Worm (Caenorhabditis elegans) whole organism, L4 larva: Measurements from ENCODE around the gene nhr-128.
A peak's percentile ranks its signal among the peaks of the same experiment; 100 is the strongest.

Experiments
- F44E2.7 ChIP-seq: fragments of 200-800 bp; sonication (Bioruptor generic); IDR thresholded peaks from 2 replicates; pipeline ENCODE4 v2.1.2; 2022; ENCODE audit warnings: missing genetic modification characterization, missing compliant biosample characterization
- T20F7.1 ChIP-seq: fragments of 200-800 bp; sonication (Bioruptor generic); optimal IDR thresholded peaks from 2 replicates; lab custom pipeline; 2018; ENCODE audit warnings: mild to moderate bottlenecking, missing genetic modification characterization, missing compliant biosample characterization
- T26A8.4 ChIP-seq: fragments of 200-800 bp; sonication (Bioruptor generic); IDR thresholded peaks from 2 replicates; pipeline ENCODE4 v1.3.6; 2022; ENCODE audit warnings: missing genetic modification characterization, missing compliant biosample characterization
- Y5F2A.4 ChIP-seq: fragments of 200-800 bp; sonication (Bioruptor generic); optimal IDR thresholded peaks from 2 replicates; lab custom pipeline; 2018; ENCODE audit warnings: mild to moderate bottlenecking, missing genetic modification characterization, missing compliant biosample characterization
- ZK337.2 ChIP-seq: fragments of 200-800 bp; sonication (Bioruptor generic); IDR thresholded peaks from 2 replicates; pipeline ENCODE4 v1.3.6; 2022; ENCODE audit warnings: missing genetic modification reagents, missing genetic modification characterization, missing compliant biosample characterization
- ZK546.5 ChIP-seq, 2 experiments: sonication (generic microtip); optimal IDR thresholded peaks; 2 replicates each; lab custom pipeline; 2017; ENCODE audit warnings: missing biosample characterization in 2 of 2, missing genetic modification characterization in 2 of 2
- aha-1 ChIP-seq: fragments of 150-350 bp; peaks from one replicate; lab custom pipeline; 2014; ENCODE audit warnings: missing biosample characterization, missing genetic modification characterization
- ama-1 ChIP-seq: fragments of 150-350 bp; optimal IDR thresholded peaks from 2 replicates; lab custom pipeline; 2014; ENCODE audit warnings: inconsistent platforms, mixed read lengths
- attf-4 ChIP-seq: sonication (generic microtip); optimal IDR thresholded peaks from 3 replicates; lab custom pipeline; 2017; ENCODE audit warnings: missing biosample characterization, missing genetic modification characterization
- ceh-20 ChIP-seq: fragments of 200-800 bp; sonication (Bioruptor generic); IDR thresholded peaks from 2 replicates; pipeline ENCODE4 v1.3.6; 2022; ENCODE audit warnings: missing genetic modification reagents, missing genetic modification characterization, missing compliant biosample characterization
- ceh-28 ChIP-seq: fragments of 150-350 bp; optimal IDR thresholded peaks from 2 replicates; lab custom pipeline; 2014; ENCODE audit warnings: missing biosample characterization, missing genetic modification reagents, missing genetic modification characterization
- ces-1 ChIP-seq: fragments of 150-350 bp; sonication (generic microtip); optimal IDR thresholded peaks from 4 replicates; lab custom pipeline; 2014; ENCODE audit warnings: missing biosample characterization, missing genetic modification reagents, missing genetic modification characterization
- daf-16 ChIP-seq, 3 experiments: sonication (generic microtip); optimal IDR thresholded peaks; 2 replicates each; lab custom pipeline; 2016 to 2017; ENCODE audit warnings: missing genetic modification characterization in 3 of 3, missing genetic modification reagents in 3 of 3, mild to moderate bottlenecking in 2 of 3, missing compliant biosample characterization in 2 of 3, missing biosample characterization in 1 of 3, moderate library complexity in 1 of 3
- daf-19 ChIP-seq: fragments of 200-800 bp; sonication (Bioruptor generic); conservative IDR thresholded peaks from 2 replicates; pipeline ENCODE4 v1.3.6; 2022; ENCODE audit warnings: missing genetic modification characterization, missing compliant biosample characterization
- daf-8 ChIP-seq: fragments of 200-800 bp; sonication (Bioruptor generic); IDR thresholded peaks from 2 replicates; pipeline ENCODE4 v1.3.6; 2022; ENCODE audit warnings: missing genetic modification characterization, missing compliant biosample characterization
- dmd-6 ChIP-seq: fragments of 200-800 bp; sonication (Bioruptor generic); IDR thresholded peaks from 2 replicates; pipeline ENCODE4 v1.3.6; 2022; ENCODE audit warnings: missing genetic modification reagents, missing genetic modification characterization, missing compliant biosample characterization
- dmd-8 ChIP-seq: fragments of 200-800 bp; sonication (Bioruptor generic); IDR thresholded peaks from 2 replicates; pipeline ENCODE4 v1.3.6; 2022; ENCODE audit warnings: missing genetic modification characterization, missing compliant biosample characterization
- dpl-1 ChIP-seq: fragments of 150-350 bp; optimal IDR thresholded peaks from 2 replicates; lab custom pipeline; 2014; ENCODE audit warnings: missing biosample characterization, missing genetic modification reagents, missing genetic modification characterization
- duxl-1 ChIP-seq: sonication (generic microtip); optimal IDR thresholded peaks from 2 replicates; lab custom pipeline; 2016; ENCODE audit warnings: mild to moderate bottlenecking, missing genetic modification characterization, moderate library complexity, missing compliant biosample characterization; ENCODE audit not compliant: poor library complexity
- dve-1 ChIP-seq: sonication (generic microtip); optimal IDR thresholded peaks from 2 replicates; lab custom pipeline; 2017; ENCODE audit warnings: antibody characterized with exemption, mild to moderate bottlenecking, missing genetic modification characterization, missing compliant biosample characterization; ENCODE audit not compliant: insufficient read depth
- egl-27 ChIP-seq: sonication (generic microtip); optimal IDR thresholded peaks from 3 replicates; lab custom pipeline; 2017; ENCODE audit warnings: missing biosample characterization, missing genetic modification reagents, missing genetic modification characterization
- fos-1 ChIP-seq: fragments of 150-350 bp; optimal IDR thresholded peaks from 2 replicates; lab custom pipeline; 2014; ENCODE audit warnings: missing biosample characterization, missing genetic modification characterization
- gei-8 ChIP-seq: fragments of 200-800 bp; sonication (Bioruptor generic); optimal IDR thresholded peaks from 2 replicates; lab custom pipeline; 2018; ENCODE audit warnings: mild to moderate bottlenecking, missing genetic modification characterization, missing compliant biosample characterization
- hif-1 ChIP-seq, 2 experiments: sonication (generic microtip); optimal IDR thresholded peaks; 2 replicates each; lab custom pipeline; 2016 to 2017; ENCODE audit warnings: missing compliant biosample characterization in 2 of 2, missing genetic modification characterization in 2 of 2, missing genetic modification reagents in 2 of 2, missing genotype in 2 of 2, mild to moderate bottlenecking in 1 of 2
- hlh-30 ChIP-seq: sonication (generic microtip); optimal IDR thresholded peaks from 2 replicates; lab custom pipeline; 2017; ENCODE audit warnings: antibody characterized with exemption, mild to moderate bottlenecking, missing genetic modification characterization, missing compliant biosample characterization; ENCODE audit not compliant: insufficient read depth
- lin-39 ChIP-seq: fragments of 150-350 bp; optimal IDR thresholded peaks from 2 replicates; lab custom pipeline; 2014; ENCODE audit warnings: missing biosample characterization, missing genetic modification reagents, missing genetic modification characterization
- lsy-2 ChIP-seq, 2 experiments: fragments of 150-350 bp in 1 of 2; sonication (generic microtip) in 1 of 2; optimal IDR thresholded peaks; 2 replicates each; lab custom pipeline; 2014 to 2017; ENCODE audit warnings: missing biosample characterization in 2 of 2, missing genetic modification characterization in 2 of 2
- madf-9 ChIP-seq: fragments of 200-800 bp; sonication (Bioruptor generic); conservative IDR thresholded peaks from 2 replicates; pipeline ENCODE4 v1.3.6; 2022; ENCODE audit warnings: missing genetic modification reagents, missing genetic modification characterization, missing compliant biosample characterization
- mes-2 ChIP-seq: sonication (generic microtip); optimal IDR thresholded peaks from 2 replicates; lab custom pipeline; 2016; ENCODE audit warnings: missing genotype, mild to moderate bottlenecking, missing genetic modification characterization, missing compliant biosample characterization; ENCODE audit not compliant: poor library complexity, severe bottlenecking
- nhr-102 ChIP-seq: sonication (generic microtip); optimal IDR thresholded peaks from 2 replicates; lab custom pipeline; 2016; ENCODE audit warnings: mild to moderate bottlenecking, missing genetic modification characterization, moderate library complexity, missing compliant biosample characterization
- nhr-11 ChIP-seq: fragments of 150-350 bp; optimal IDR thresholded peaks from 2 replicates; lab custom pipeline; 2014; ENCODE audit warnings: missing biosample characterization, missing genetic modification characterization
- nhr-41 ChIP-seq: fragments of 200-800 bp; sonication (Bioruptor generic); IDR thresholded peaks from 2 replicates; pipeline ENCODE4 v1.3.6; 2022; ENCODE audit warnings: missing genetic modification reagents, missing genetic modification characterization, missing compliant biosample characterization
- nhr-48 ChIP-seq: sonication (generic microtip); optimal IDR thresholded peaks from 2 replicates; lab custom pipeline; 2016; ENCODE audit warnings: mild to moderate bottlenecking, missing genetic modification characterization, missing compliant biosample characterization
- nhr-6 ChIP-seq: fragments of 150-350 bp; optimal IDR thresholded peaks from 2 replicates; lab custom pipeline; 2014; ENCODE audit warnings: missing biosample characterization, missing genetic modification characterization
- nhr-77 ChIP-seq: fragments of 150-350 bp; optimal IDR thresholded peaks from 2 replicates; lab custom pipeline; 2014; ENCODE audit warnings: missing biosample characterization, missing genetic modification characterization
- pha-4 ChIP-seq, 2 experiments: fragments of 150-350 bp in 1 of 2; fragments of 200-800 bp in 1 of 2; sonication (Bioruptor generic) in 1 of 2; IDR thresholded peaks in 1 of 2; optimal IDR thresholded peaks in 1 of 2; 2 replicates each; pipeline versions ENCODE4 v1.3.6 to Lab custom; 2014 to 2022; ENCODE audit warnings: missing genetic modification characterization in 2 of 2, missing genetic modification reagents in 2 of 2, missing biosample characterization in 1 of 2, missing compliant biosample characterization in 1 of 2
- php-3 ChIP-seq: fragments of 200-800 bp; sonication (Bioruptor generic); IDR thresholded peaks from 2 replicates; pipeline ENCODE4 v1.3.6; 2022; ENCODE audit warnings: missing genetic modification reagents, missing genetic modification characterization, missing compliant biosample characterization
- saeg-2 ChIP-seq: fragments of 200-800 bp; sonication (Bioruptor generic); IDR thresholded peaks from 2 replicates; pipeline ENCODE4 v1.3.6; 2022; ENCODE audit warnings: missing genetic modification reagents, missing genetic modification characterization, missing compliant biosample characterization
- skn-1 ChIP-seq: fragments of 150-350 bp; optimal IDR thresholded peaks from 2 replicates; lab custom pipeline; 2014; ENCODE audit warnings: missing biosample characterization, missing genetic modification characterization
- snpc-1.2 ChIP-seq: fragments of 200-800 bp; sonication (Bioruptor generic); IDR thresholded peaks from 2 replicates; pipeline ENCODE4 v1.3.6; 2022; ENCODE audit warnings: missing genetic modification reagents, missing genetic modification characterization, missing compliant biosample characterization
- spr-1 ChIP-seq: sonication (generic microtip); optimal IDR thresholded peaks from 2 replicates; lab custom pipeline; 2016; ENCODE audit warnings: mild to moderate bottlenecking, missing genetic modification characterization, missing compliant biosample characterization
- tag-97 ChIP-seq: fragments of 200-800 bp; sonication (Bioruptor generic); IDR thresholded peaks from 2 replicates; pipeline ENCODE4 v1.3.6; 2022; ENCODE audit warnings: missing genetic modification characterization, missing compliant biosample characterization
- tra-1 ChIP-seq: fragments of 200-800 bp; sonication (Bioruptor generic); IDR thresholded peaks from 2 replicates; pipeline ENCODE4 v1.3.6; 2022; ENCODE audit warnings: missing genetic modification reagents, missing genetic modification characterization, missing compliant biosample characterization
- unc-130 ChIP-seq: sonication (generic microtip); optimal IDR thresholded peaks from 2 replicates; lab custom pipeline; 2016; ENCODE audit warnings: missing genetic modification reagents, missing genetic modification characterization, missing compliant biosample characterization
- unc-39 ChIP-seq: sonication (generic microtip); optimal IDR thresholded peaks from 2 replicates; lab custom pipeline; 2017; ENCODE audit warnings: missing biosample characterization, missing genetic modification characterization
- unc-62 ChIP-seq, 3 experiments: fragments of 150-350 bp in 1 of 3; sonication (generic microtip); optimal IDR thresholded peaks in 2 of 3; peaks in 1 of 3; 1 replicate in 1 of 3; 2 replicates in 2 of 3; lab custom pipeline; 2014 to 2017; ENCODE audit warnings: missing biosample characterization in 3 of 3, missing genetic modification characterization in 3 of 3, missing genetic modification reagents in 3 of 3, missing genotype in 1 of 3
- vab-7 ChIP-seq: fragments of 200-800 bp; sonication (Bioruptor generic); IDR thresholded peaks from 2 replicates; pipeline ENCODE4 v1.3.6; 2022; ENCODE audit warnings: missing genetic modification reagents, missing genetic modification characterization, missing compliant biosample characterization
- zag-1 ChIP-seq: fragments of 150-350 bp; optimal IDR thresholded peaks from 2 replicates; lab custom pipeline; 2014; ENCODE audit warnings: missing biosample characterization, missing genetic modification characterization
- zfp-3 ChIP-seq: fragments of 200-800 bp; sonication (Bioruptor generic); conservative IDR thresholded peaks from 2 replicates; pipeline ENCODE4 v1.3.6; 2022; ENCODE audit warnings: missing genetic modification reagents, missing genetic modification characterization, missing compliant biosample characterization
- ztf-11 ChIP-seq: fragments of 150-350 bp; optimal IDR thresholded peaks from 2 replicates; lab custom pipeline; 2014; ENCODE audit warnings: missing biosample characterization, missing genetic modification characterization

The nhr-128 gene

DNA sequence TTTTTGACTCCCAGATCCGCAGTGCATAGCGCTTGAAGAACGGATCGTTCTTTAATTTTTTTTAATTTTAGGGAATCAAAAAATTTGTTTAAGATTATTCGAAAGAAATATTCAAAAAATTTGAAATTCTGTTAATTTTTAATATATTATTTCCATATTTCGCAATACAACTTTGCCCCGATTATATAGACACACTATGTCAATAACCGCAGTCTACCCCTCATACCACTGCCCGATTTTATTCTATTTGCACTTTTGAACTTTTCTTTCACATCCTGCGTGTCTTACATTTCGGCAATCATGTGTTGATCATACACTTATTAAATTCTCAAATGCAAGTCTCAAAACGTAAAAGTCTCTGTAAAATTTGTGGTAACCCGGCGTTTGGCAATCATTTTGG lies 3.1 kb upstream of the nhr-128 start, which contains the start of gene nhr-56 (continued):
- no peak for TF ChIP-seq unc-130
- no peak for TF ChIP-seq ama-1 (lab: Kevin White, UChicago)
- TF ChIP-seq ZK337.2 (GFP tag; lab: Robert Waterston, UW) = no peak
- TF ChIP-seq aha-1 (tag; lab: Kevin White, UChicago) = no peak
- no peak for TF ChIP-seq daf-16 (GFP tag; optimal IDR thresholded peaks at IDR 0.05; lab: Kevin White, UChicago)
- peak; percentile 84 for TF ChIP-seq daf-16 (tag; optimal IDR thresholded peaks at IDR 0.05; lab: Kevin White, UChicago)
- peak; percentile 38 for TF ChIP-seq duxl-1 (tag; lab: Kevin White, UChicago)
- no peak for TF ChIP-seq ceh-28
- no peak for TF ChIP-seq tra-1
- no peak for TF ChIP-seq ces-1 (GFP tag; lab: Kevin White, UChicago)
- TF ChIP-seq lsy-2 (tag; optimal IDR thresholded peaks at IDR 0.05; lab: Kevin White, UChicago) = peak in 1 of 2 experiments; percentile 58
- 0 out of 2 replicates have a peak, but pooled peaks have one; percentile 16 for TF ChIP-seq pha-4 (GFP tag; IDR thresholded peaks at IDR 0.05; lab: Robert Waterston, UW)
- peak; percentile 75 for TF ChIP-seq pha-4 (tag; optimal IDR thresholded peaks at IDR 0.05; lab: Kevin White, UChicago)
- TF ChIP-seq dve-1 = peak; percentile 67
- no peak for TF ChIP-seq spr-1 (tag; lab: Kevin White, UChicago)
- no peak for TF ChIP-seq zag-1 (tag; lab: Kevin White, UChicago)
- TF ChIP-seq Y5F2A.4 (GFP tag; lab: Kevin White, UChicago) = no peak
- no peak for TF ChIP-seq saeg-2
- TF ChIP-seq madf-9 (GFP tag; lab: Robert Waterston, UW) = no peak
- no peak for TF ChIP-seq fos-1 (tag; lab: Kevin White, UChicago)
- no peak for TF ChIP-seq nhr-48 (tag; lab: Kevin White, UChicago)
- no peak for TF ChIP-seq skn-1
- TF ChIP-seq dmd-6 (GFP tag; lab: Robert Waterston, UW) = peak; percentile 74
- peak; percentile 21 for TF ChIP-seq nhr-102
- no peak for TF ChIP-seq zfp-3
- no peak for TF ChIP-seq ztf-11 (tag; lab: Kevin White, UChicago)
- TF ChIP-seq snpc-1.2 (GFP tag; lab: Robert Waterston, UW) = no peak
- TF ChIP-seq hif-1 (tag; optimal IDR thresholded peaks at IDR 0.05; lab: Kevin White, UChicago) = no peak
- no peak for TF ChIP-seq daf-19
- TF ChIP-seq nhr-41 (GFP tag; lab: Robert Waterston, UW) = no peak
- no peak for TF ChIP-seq dpl-1 (GFP tag; lab: Kevin White, UChicago)
- TF ChIP-seq php-3 (GFP tag; lab: Robert Waterston, UW) = no peak
- TF ChIP-seq tag-97 (GFP tag; lab: Robert Waterston, UW) = no peak
- peak; percentile 60 for TF ChIP-seq mes-2 (tag; lab: Kevin White, UChicago)
- peak; percentile 20 for TF ChIP-seq nhr-6 (tag; lab: Kevin White, UChicago)
- no peak for TF ChIP-seq gei-8 (GFP tag; lab: Kevin White, UChicago)
- no peak for TF ChIP-seq ZK546.5 (tag; optimal IDR thresholded peaks at IDR 0.05; lab: Kevin White, UChicago)
- no peak for TF ChIP-seq daf-8 (GFP tag; lab: Robert Waterston, UW)
- no peak for TF ChIP-seq F44E2.7 (GFP tag; lab: Robert Waterston, UW)
- no peak for TF ChIP-seq T26A8.4 (GFP tag; lab: Robert Waterston, UW)
- TF ChIP-seq unc-39 = no peak
- no peak for TF ChIP-seq egl-27 (tag; lab: Kevin White, UChicago)
- TF ChIP-seq T20F7.1 = no peak
- peak; percentile 71 for TF ChIP-seq nhr-77 (tag; lab: Kevin White, UChicago)
- TF ChIP-seq vab-7 (GFP tag; lab: Robert Waterston, UW) = no peak
- TF ChIP-seq ceh-20 (GFP tag; lab: Robert Waterston, UW) = no peak
- TF ChIP-seq unc-62 (GFP tag; optimal IDR thresholded peaks at IDR 0.05 in 1 of 2; lab: Kevin White, UChicago) = no peak
- no peak for TF ChIP-seq unc-62 (tag; optimal IDR thresholded peaks at IDR 0.05; lab: Kevin White, UChicago)
- no peak for TF ChIP-seq nhr-11 (tag; lab: Kevin White, UChicago)
- TF ChIP-seq dmd-8 = no peak
- TF ChIP-seq lin-39 (tag; lab: Kevin White, UChicago) = no peak
- peak; percentile 86 for TF ChIP-seq hlh-30 (tag; lab: Kevin White, UChicago)
- TF ChIP-seq attf-4 = no peak
